Fruit fly (Drosophila melanogaster): ENCODE measurements around the gene Alp13.
A peak's percentile ranks its signal among the peaks of the same experiment; 100 is the strongest.

DNA sequence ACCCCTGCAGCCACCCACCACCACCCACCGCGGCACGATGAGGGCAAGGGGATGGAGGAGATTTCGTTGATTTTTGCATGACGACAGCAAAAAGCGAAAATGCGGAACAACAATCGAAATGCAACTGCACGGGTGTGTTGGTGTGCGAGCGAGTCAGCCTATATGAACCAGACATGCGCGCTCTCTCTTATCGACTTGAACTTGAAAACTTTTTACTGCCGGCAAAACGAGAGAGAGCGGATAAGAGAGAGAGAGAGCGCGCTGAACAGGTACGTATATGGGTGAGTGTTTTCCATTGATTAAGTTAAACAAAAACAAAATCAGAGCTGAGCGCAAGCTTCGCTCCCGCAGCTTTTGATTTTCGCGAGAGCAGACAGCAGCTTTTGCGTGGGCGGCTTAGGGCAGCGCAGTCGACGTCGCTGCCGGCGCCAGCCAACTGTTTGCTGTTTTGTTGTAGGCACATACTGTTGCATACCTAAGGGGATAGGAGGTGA is 14.0 kb upstream of the Alp13 start:
- peak; percentile 35; the same call in 1 of the 2 replicates for TF ChIP-seq Ets98B (GFP tag; IDR thresholded peaks at IDR 0.05)
- TF ChIP-seq CG9948 (tag; optimal IDR thresholded peaks at IDR 0.05): no peak
- peak; percentile 84 for TF ChIP-seq EcR (GFP tag; optimal IDR thresholded peaks at IDR 0.05)
- no peak for TF ChIP-seq D1 (tag; optimal IDR thresholded peaks at IDR 0.05)
- peak; percentile 17 for TF ChIP-seq Snoo (tag; optimal IDR thresholded peaks at IDR 0.05)
- TF ChIP-seq CG15710 (tag; optimal IDR thresholded peaks at IDR 0.05): no peak
- TF ChIP-seq CG12605 (GFP tag; IDR thresholded peaks at IDR 0.05): no peak
- no peak for TF ChIP-seq CG8159 (tag; optimal IDR thresholded peaks at IDR 0.05)
- TF ChIP-seq CG10348 (GFP tag; IDR thresholded peaks at IDR 0.05): no peak
- TF ChIP-seq Pif1A (GFP tag; optimal IDR thresholded peaks at IDR 0.05): no peak
- TF ChIP-seq CG13204 (GFP tag; optimal IDR thresholded peaks at IDR 0.05): no peak

Data from whole organism, pupa.